Comparison of ENCODE assay signal across 1 fruit fly cellular context in the genomic region with DNA sequence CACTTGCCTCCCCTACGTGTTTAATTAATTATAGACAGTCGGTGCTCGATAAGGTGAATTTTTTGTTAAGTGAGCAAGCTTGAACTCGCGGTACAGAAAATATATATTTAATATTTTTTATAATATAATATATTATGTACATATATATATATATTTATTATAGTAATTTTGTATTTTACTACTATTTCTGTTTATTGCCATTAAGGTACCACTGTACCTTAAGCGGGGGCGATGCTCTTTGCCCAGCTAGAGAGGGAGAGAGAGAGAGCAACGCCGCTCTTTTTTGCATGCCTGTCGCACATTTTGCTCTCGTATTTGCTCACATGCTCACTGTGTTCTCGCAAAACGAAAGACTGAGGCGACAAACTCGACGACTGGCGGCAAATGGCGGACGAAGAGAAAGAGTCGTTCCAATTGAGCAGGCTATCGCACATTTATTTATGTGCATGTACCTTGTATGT.
TF ChIP-seq lines count a peak whose summit lies in the region.

No protein-coding gene starts in this region.

TF ChIP-seq in whole organism, embryonic, 481 proteins besides CTCF, POLR2A, EP300 and RAD21 (continued from another document):
- TF ChIP-seq CG30020 (tag; optimal IDR thresholded peaks at IDR 0.05; lab: Kevin White, UChicago) (no peak), HmgZ (tag; optimal IDR thresholded peaks at IDR 0.05; lab: Kevin White, UChicago) (no peak), peb (GFP tag; IDR thresholded peaks at IDR 0.05; lab: Robert Waterston, UW) (no peak), CG1792 (GFP tag; optimal IDR thresholded peaks at IDR 0.05; lab: Kevin White, UChicago) (no peak), CG7928 (GFP tag; optimal IDR thresholded peaks at IDR 0.05; lab: Kevin White, UChicago) (no peak), dimm (GFP tag; IDR thresholded peaks at IDR 0.05; lab: Robert Waterston, UW) (no peak), CG6683 (GFP tag; optimal IDR thresholded peaks at IDR 0.05; lab: Kevin White, UChicago) (no peak), CG3065 (GFP tag; optimal IDR thresholded peaks at IDR 0.05; lab: Kevin White, UChicago) (no peak), onecut (GFP tag; IDR thresholded peaks at IDR 0.05; lab: Robert Waterston, UW) (no peak), pzg (GFP tag; optimal IDR thresholded peaks at IDR 0.05; lab: Kevin White, UChicago) (no peak), CG9609 (GFP tag; optimal IDR thresholded peaks at IDR 0.05; lab: Kevin White, UChicago) (no peak), pfk (GFP tag; optimal IDR thresholded peaks at IDR 0.05; lab: Kevin White, UChicago) (no peak), CG2129 (GFP tag; IDR thresholded peaks at IDR 0.05; lab: Robert Waterston, UW; ENCODE audit: partially characterized antibody) (no peak), Fer3 (tag; optimal IDR thresholded peaks at IDR 0.05; lab: Kevin White, UChicago) (peak; percentile 58), phol (tag; optimal IDR thresholded peaks at IDR 0.05; lab: Kevin White, UChicago) (peak; percentile 7), Dip3 (GFP tag; optimal IDR thresholded peaks at IDR 0.05; lab: Kevin White, UChicago) (no peak), pan (optimal IDR thresholded peaks at IDR 0.05; lab: Kevin White, UChicago) (no peak), pan (GFP tag; optimal IDR thresholded peaks at IDR 0.05 in 1 of 2, IDR thresholded peaks at IDR 0.05 in 1 of 2) (peak in 1 of 2 experiments; percentile 67), zfh2 (GFP tag; optimal IDR thresholded peaks at IDR 0.05; lab: Kevin White, UChicago) (no peak), CG14965 (GFP tag; optimal IDR thresholded peaks at IDR 0.05; lab: Kevin White, UChicago; ENCODE audit: borderline replicate concordance) (no peak), Eip74EF (GFP tag; optimal IDR thresholded peaks at IDR 0.05; lab: Kevin White, UChicago) (no peak), CG4328 (GFP tag; optimal IDR thresholded peaks at IDR 0.05; lab: Kevin White, UChicago) (no peak), Six4 (GFP tag; optimal IDR thresholded peaks at IDR 0.05; lab: Kevin White, UChicago) (no peak), ap (GFP tag; IDR thresholded peaks at IDR 0.05; lab: Robert Waterston, UW) (no peak), CG6813 (GFP tag; optimal IDR thresholded peaks at IDR 0.05; lab: Kevin White, UChicago) (peak; percentile 52), MESR4 (GFP tag; optimal IDR thresholded peaks at IDR 0.05; lab: Kevin White, UChicago) (no peak), CoRest (tag; optimal IDR thresholded peaks at IDR 0.05; lab: Kevin White, UChicago) (peak; percentile 45), CG14441 (GFP tag; IDR thresholded peaks at IDR 0.05; lab: Robert Waterston, UW) (peak; percentile 49; the same call in 1 of the 2 replicates), chinmo (GFP tag; IDR thresholded peaks at IDR 0.05; lab: Robert Waterston, UW; ENCODE audit: partially characterized antibody) (no peak), cas (GFP tag; IDR thresholded peaks at IDR 0.05; lab: Robert Waterston, UW) (0 out of 2 replicates have a peak, but pooled peaks have one; percentile 18), CG3995 (GFP tag; optimal IDR thresholded peaks at IDR 0.05; lab: Kevin White, UChicago) (no peak), vfl (GFP tag; optimal IDR thresholded peaks at IDR 0.05; lab: Kevin White, UChicago) (no peak), wek (GFP tag; optimal IDR thresholded peaks at IDR 0.05; lab: Kevin White, UChicago) (no peak), CG2202 (tag; optimal IDR thresholded peaks at IDR 0.05; lab: Kevin White, UChicago) (no peak), Hsf (GFP tag; optimal IDR thresholded peaks at IDR 0.05; lab: Kevin White, UChicago) (no peak), schlank (tag; optimal IDR thresholded peaks at IDR 0.05; lab: Kevin White, UChicago) (no peak), da (GFP tag; optimal IDR thresholded peaks at IDR 0.05; lab: Kevin White, UChicago) (no peak), CG1529 (GFP tag; optimal IDR thresholded peaks at IDR 0.05; lab: Kevin White, UChicago) (no peak), abd-A (tag; optimal IDR thresholded peaks at IDR 0.05; lab: Kevin White, UChicago) (no peak), mirr (GFP tag; optimal IDR thresholded peaks at IDR 0.05; lab: Kevin White, UChicago) (no peak), ssp (GFP tag; IDR thresholded peaks at IDR 0.05; lab: Robert Waterston, UW) (0 out of 2 replicates have a peak, but pooled peaks have one; percentile 14), CG13123 (GFP tag; optimal IDR thresholded peaks at IDR 0.05; lab: Kevin White, UChicago) (no peak), gce (GFP tag; IDR thresholded peaks at IDR 0.05; lab: Robert Waterston, UW) (no peak), fd64A (GFP tag; optimal IDR thresholded peaks at IDR 0.05; lab: Kevin White, UChicago) (no peak), fd96Cb (tag; optimal IDR thresholded peaks at IDR 0.05; lab: Kevin White, UChicago) (no peak), eyg (GFP tag; optimal IDR thresholded peaks at IDR 0.05; lab: Kevin White, UChicago) (no peak), CG3726 (GFP tag; IDR thresholded peaks at IDR 0.05; lab: Robert Waterston, UW) (no peak), gt (GFP tag; IDR thresholded peaks at IDR 0.05; lab: Robert Waterston, UW) (no peak), seq (GFP tag; IDR thresholded peaks at IDR 0.05; lab: Robert Waterston, UW) (peak; percentile 50; the same call in 1 of the 2 replicates), otp (GFP tag; IDR thresholded peaks at IDR 0.05; lab: Robert Waterston, UW) (0 out of 3 replicates have a peak, but pooled peaks have one; percentile 44), Dip2 (GFP tag; IDR thresholded peaks at IDR 0.05; lab: Robert Waterston, UW) (no peak), trh (GFP tag; optimal IDR thresholded peaks at IDR 0.05; lab: Kevin White, UChicago) (no peak), D (optimal IDR thresholded peaks at IDR 0.05; lab: Kevin White, UChicago) (no peak), D (GFP tag; optimal IDR thresholded peaks at IDR 0.05; lab: Kevin White, UChicago) (no peak), ewg (GFP tag; optimal IDR thresholded peaks at IDR 0.05; lab: Kevin White, UChicago) (no peak), en (GFP tag; optimal IDR thresholded peaks at IDR 0.05; lab: Kevin White, UChicago) (no peak), kay (GFP tag; optimal IDR thresholded peaks at IDR 0.05; lab: Kevin White, UChicago) (no peak), Hr3 (GFP tag; optimal IDR thresholded peaks at IDR 0.05; lab: Kevin White, UChicago) (peak; percentile 12), CG6791 (GFP tag; IDR thresholded peaks at IDR 0.05; lab: Robert Waterston, UW; ENCODE audit: partially characterized antibody) (no peak), CG12769 (tag; optimal IDR thresholded peaks at IDR 0.05; lab: Kevin White, UChicago) (no peak), Ravus (GFP tag; IDR thresholded peaks at IDR 0.05; lab: Robert Waterston, UW) (no peak; the same call in 1 of the 2 replicates), Hr51 (GFP tag; optimal IDR thresholded peaks at IDR 0.05; lab: Kevin White, UChicago) (peak in 1 of 2 experiments; percentile 64), Dbx (GFP tag; IDR thresholded peaks at IDR 0.05; lab: Robert Waterston, UW) (peak; percentile 49; the same call in 1 of the 3 replicates), CG9817 (tag; optimal IDR thresholded peaks at IDR 0.05; lab: Kevin White, UChicago) (peak; percentile 60), scrt (GFP tag; optimal IDR thresholded peaks at IDR 0.05; lab: Kevin White, UChicago) (peak; percentile 20), MTF-1 (GFP tag; optimal IDR thresholded peaks at IDR 0.05; lab: Kevin White, UChicago; ENCODE audit: borderline replicate concordance) (peak; percentile 8), CG16813 (GFP tag; IDR thresholded peaks at IDR 0.05; lab: Robert Waterston, UW; ENCODE audit: partially characterized antibody) (no peak), lmd (GFP tag; IDR thresholded peaks at IDR 0.05; lab: Robert Waterston, UW) (peak; percentile 62; the same call in 1 of the 2 replicates), Dfd (GFP tag; optimal IDR thresholded peaks at IDR 0.05; lab: Kevin White, UChicago) (no peak), zf30C (GFP tag; optimal IDR thresholded peaks at IDR 0.05; lab: Kevin White, UChicago) (no peak), H2.0 (GFP tag; IDR thresholded peaks at IDR 0.05; lab: Robert Waterston, UW) (0 out of 2 replicates have a peak, but pooled peaks have one; percentile 12), fu2 (GFP tag; optimal IDR thresholded peaks at IDR 0.05; lab: Kevin White, UChicago) (no peak), CG7963 (GFP tag; IDR thresholded peaks at IDR 0.05; lab: Robert Waterston, UW; ENCODE audit: partially characterized antibody) (no peak), Nf-YB (GFP tag; optimal IDR thresholded peaks at IDR 0.05; lab: Kevin White, UChicago) (peak; percentile 3), CG3838 (GFP tag; optimal IDR thresholded peaks at IDR 0.05; lab: Kevin White, UChicago) (no peak), CG17385 (GFP tag; optimal IDR thresholded peaks at IDR 0.05; lab: Kevin White, UChicago) (peak; percentile 56), CG12659 (GFP tag; optimal IDR thresholded peaks at IDR 0.05; lab: Kevin White, UChicago) (peak; percentile 42), Nf-YC (tag; optimal IDR thresholded peaks at IDR 0.05; lab: Kevin White, UChicago) (peak; percentile 41), CG17328 (GFP tag; IDR thresholded peaks at IDR 0.05; lab: Robert Waterston, UW) (peak; percentile 54; the same call in 1 of the 2 replicates), Dek (tag; optimal IDR thresholded peaks at IDR 0.05; lab: Kevin White, UChicago) (peak; percentile 47), CG6765 (GFP tag; optimal IDR thresholded peaks at IDR 0.05; lab: Kevin White, UChicago) (peak; percentile 24), NC2β (GFP tag; optimal IDR thresholded peaks at IDR 0.05; lab: Kevin White, UChicago) (no peak), bowl (GFP tag; IDR thresholded peaks at IDR 0.05; lab: Robert Waterston, UW) (no peak), CG4730 (GFP tag; IDR thresholded peaks at IDR 0.05; lab: Robert Waterston, UW) (0 out of 2 replicates have a peak, but pooled peaks have one; percentile 24), sqz (GFP tag; optimal IDR thresholded peaks at IDR 0.05; lab: Kevin White, UChicago) (no peak), CG16815 (GFP tag; optimal IDR thresholded peaks at IDR 0.05; lab: Kevin White, UChicago) (no peak), HLH4C (GFP tag; IDR thresholded peaks at IDR 0.05; lab: Robert Waterston, UW; ENCODE audit: partially characterized antibody) (no peak), sna (GFP tag; IDR thresholded peaks at IDR 0.05; lab: Robert Waterston, UW; ENCODE audit: partially characterized antibody) (no peak), CrebB (tag; optimal IDR thresholded peaks at IDR 0.05; lab: Kevin White, UChicago) (no peak), dm (GFP tag; optimal IDR thresholded peaks at IDR 0.05; lab: Kevin White, UChicago) (no peak), cwo (GFP tag; optimal IDR thresholded peaks at IDR 0.05; lab: Kevin White, UChicago) (peak; percentile 69), Ada2b (GFP tag; IDR thresholded peaks at IDR 0.05; lab: Robert Waterston, UW) (peak; percentile 61), Hey (tag; optimal IDR thresholded peaks at IDR 0.05; lab: Kevin White, UChicago) (no peak), emc (GFP tag; optimal IDR thresholded peaks at IDR 0.05; lab: Kevin White, UChicago) (no peak), Med (GFP tag; lab: Kevin White, UChicago) (peak; percentile 38), Kr (GFP tag; optimal IDR thresholded peaks at IDR 0.05; lab: Kevin White, UChicago) (no peak), sim (GFP tag; IDR thresholded peaks at IDR 0.05; lab: Robert Waterston, UW) (no peak), pum (GFP tag; optimal IDR thresholded peaks at IDR 0.05; lab: Kevin White, UChicago) (no peak), CG10979 (tag; optimal IDR thresholded peaks at IDR 0.05; lab: Kevin White, UChicago) (no peak), so (GFP tag; IDR thresholded peaks at IDR 0.05; lab: Robert Waterston, UW) (0 out of 3 replicates have a peak, but pooled peaks have one; percentile 56), CG15073 (GFP tag; optimal IDR thresholded peaks at IDR 0.05; lab: Kevin White, UChicago) (no peak), CG18011 (GFP tag; optimal IDR thresholded peaks at IDR 0.05; lab: Kevin White, UChicago) (no peak), chm (GFP tag; IDR thresholded peaks at IDR 0.05; lab: Robert Waterston, UW) (no peak), CG12155 (GFP tag; optimal IDR thresholded peaks at IDR 0.05; lab: Kevin White, UChicago) (no peak), tna (GFP tag; IDR thresholded peaks at IDR 0.05; lab: Robert Waterston, UW; ENCODE audit: partially characterized antibody) (no peak), tx (GFP tag; optimal IDR thresholded peaks at IDR 0.05; lab: Kevin White, UChicago) (no peak), CG9437 (GFP tag; optimal IDR thresholded peaks at IDR 0.05; lab: Kevin White, UChicago) (no peak), Antp (GFP tag; optimal IDR thresholded peaks at IDR 0.05; lab: Kevin White, UChicago) (no peak), D19A (tag; optimal IDR thresholded peaks at IDR 0.05; lab: Kevin White, UChicago) (peak; percentile 33), insv (GFP tag; optimal IDR thresholded peaks at IDR 0.05; lab: Kevin White, UChicago) (no peak), gsb-n (tag; optimal IDR thresholded peaks at IDR 0.05; lab: Kevin White, UChicago) (no peak), caup (GFP tag; optimal IDR thresholded peaks at IDR 0.05; lab: Kevin White, UChicago; ENCODE audit: severe bottlenecking) (peak; percentile 36), CG8388 (GFP tag; optimal IDR thresholded peaks at IDR 0.05; lab: Kevin White, UChicago) (no peak), CG14050 (GFP tag; IDR thresholded peaks at IDR 0.05; lab: Robert Waterston, UW) (no peak), cg (GFP tag; optimal IDR thresholded peaks at IDR 0.05; lab: Kevin White, UChicago) (no peak), CG1602 (GFP tag; optimal IDR thresholded peaks at IDR 0.05; lab: Kevin White, UChicago) (no peak), amos (GFP tag; IDR thresholded peaks at IDR 0.05; lab: Robert Waterston, UW; ENCODE audit: partially characterized antibody) (no peak), Doc2 (GFP tag; IDR thresholded peaks at IDR 0.05; lab: Robert Waterston, UW) (no peak)
